Worm (Caenorhabditis elegans) whole organism, late embryonic: ENCODE measurements around the gene frpr-6.

ENCODE experiments used
- C08G9.2 ChIP-seq: sonication (generic microtip); optimal IDR thresholded peaks from 2 replicates; lab custom pipeline; 2016; ENCODE audit warnings: mild to moderate bottlenecking, missing genetic modification characterization, moderate library complexity, missing compliant biosample characterization
- ahr-1 ChIP-seq: sonication (generic microtip); optimal IDR thresholded peaks from 2 replicates; lab custom pipeline; 2016; ENCODE audit warnings: missing genetic modification characterization, missing compliant biosample characterization
- ceh-14 ChIP-seq: sonication (generic microtip); optimal IDR thresholded peaks from 2 replicates; lab custom pipeline; 2016; ENCODE audit warnings: missing genotype, missing genetic modification characterization, missing compliant biosample characterization
- ceh-22 ChIP-seq: sonication (generic microtip); optimal IDR thresholded peaks from 2 replicates; lab custom pipeline; 2017; ENCODE audit warnings: missing biosample characterization, missing genetic modification characterization
- ceh-30 ChIP-seq: fragments of 150-350 bp; optimal IDR thresholded peaks from 2 replicates; lab custom pipeline; 2014; ENCODE audit warnings: missing biosample characterization, missing genetic modification characterization
- ceh-31 ChIP-seq: sonication (generic microtip); optimal IDR thresholded peaks from 2 replicates; lab custom pipeline; 2016; ENCODE audit warnings: missing genetic modification characterization, missing compliant biosample characterization
- ceh-45 ChIP-seq: fragments of 200-800 bp; sonication (Bioruptor generic); IDR thresholded peaks from 2 replicates; pipeline ENCODE4 v1.3.6; 2022; ENCODE audit warnings: missing genetic modification reagents, missing genetic modification characterization, missing compliant biosample characterization
- ceh-6 ChIP-seq: fragments of 200-800 bp; sonication (Bioruptor generic); optimal IDR thresholded peaks from 2 replicates; lab custom pipeline; 2018; ENCODE audit warnings: mild to moderate bottlenecking, missing genetic modification characterization, missing compliant biosample characterization
- dmd-4 ChIP-seq: sonication (generic microtip); optimal IDR thresholded peaks from 2 replicates; lab custom pipeline; 2016; ENCODE audit warnings: borderline replicate concordance, missing genetic modification characterization, missing compliant biosample characterization
- elt-2 ChIP-seq: sonication (generic microtip); optimal IDR thresholded peaks from 2 replicates; lab custom pipeline; 2016; ENCODE audit warnings: missing genetic modification reagents, missing genetic modification characterization, missing compliant biosample characterization
- ets-4 ChIP-seq: sonication (generic microtip); optimal IDR thresholded peaks from 2 replicates; lab custom pipeline; 2016; ENCODE audit warnings: missing genetic modification characterization, missing compliant biosample characterization
- fax-1 ChIP-seq: sonication (generic microtip); optimal IDR thresholded peaks from 2 replicates; lab custom pipeline; 2016; ENCODE audit warnings: missing genotype, missing genetic modification characterization, missing compliant biosample characterization
- fkh-10 ChIP-seq: fragments of 150-350 bp; optimal IDR thresholded peaks from 2 replicates; lab custom pipeline; 2014; ENCODE audit warnings: missing biosample characterization, missing genetic modification reagents, missing genetic modification characterization
- fkh-6 ChIP-seq: sonication (generic microtip); optimal IDR thresholded peaks from 2 replicates; lab custom pipeline; 2016; ENCODE audit warnings: missing genetic modification characterization, missing compliant biosample characterization
- gmeb-2 ChIP-seq: sonication (generic microtip); optimal IDR thresholded peaks from 2 replicates; lab custom pipeline; 2016; ENCODE audit warnings: missing genetic modification characterization, inconsistent platforms, missing compliant biosample characterization
- hlh-13 ChIP-seq: fragments of 200-800 bp; sonication (Bioruptor generic); optimal IDR thresholded peaks from 2 replicates; lab custom pipeline; 2018; ENCODE audit warnings: mild to moderate bottlenecking, missing genetic modification characterization, missing compliant biosample characterization
- hlh-15 ChIP-seq: sonication (generic microtip); optimal IDR thresholded peaks from 2 replicates; lab custom pipeline; 2016; ENCODE audit warnings: missing genetic modification characterization, missing compliant biosample characterization
- hlh-30 ChIP-seq: sonication (generic microtip); optimal IDR thresholded peaks from 2 replicates; lab custom pipeline; 2017; ENCODE audit warnings: antibody characterized with exemption, missing genetic modification characterization, missing compliant biosample characterization; ENCODE audit not compliant: insufficient read depth
- hlh-6 ChIP-seq: sonication (generic microtip); optimal IDR thresholded peaks from 2 replicates; lab custom pipeline; 2016; ENCODE audit warnings: missing genotype, missing genetic modification characterization, missing compliant biosample characterization
- lim-6 ChIP-seq: sonication (generic microtip); optimal IDR thresholded peaks from 2 replicates; lab custom pipeline; 2016; ENCODE audit warnings: missing genetic modification characterization, missing compliant biosample characterization
- npax-4 ChIP-seq: sonication (generic microtip); optimal IDR thresholded peaks from 2 replicates; lab custom pipeline; 2016; ENCODE audit warnings: missing genetic modification characterization, missing compliant biosample characterization
- odd-2 ChIP-seq: sonication (generic microtip); optimal IDR thresholded peaks from 2 replicates; lab custom pipeline; 2017; ENCODE audit warnings: antibody characterized with exemption, mild to moderate bottlenecking, missing genetic modification characterization, missing compliant biosample characterization
- pha-4 ChIP-seq: fragments of 150-350 bp; optimal IDR thresholded peaks from 2 replicates; lab custom pipeline; 2018; ENCODE audit warnings: missing biosample characterization, missing genetic modification reagents, missing genetic modification characterization
- ref-2 ChIP-seq: sonication (generic microtip); optimal IDR thresholded peaks from 2 replicates; lab custom pipeline; 2016; ENCODE audit warnings: missing genetic modification characterization, missing compliant biosample characterization
- sdc-2 ChIP-seq: sonication (generic microtip); optimal IDR thresholded peaks from 2 replicates; lab custom pipeline; 2016; ENCODE audit warnings: missing genotype, missing genetic modification characterization, missing compliant biosample characterization
- sox-4 ChIP-seq: sonication (generic microtip); optimal IDR thresholded peaks from 2 replicates; lab custom pipeline; 2017; ENCODE audit warnings: mild to moderate bottlenecking, missing genetic modification characterization, inconsistent platforms, missing compliant biosample characterization
- syd-9 ChIP-seq: sonication (generic microtip); optimal IDR thresholded peaks from 2 replicates; lab custom pipeline; 2016; ENCODE audit warnings: mild to moderate bottlenecking, missing genetic modification characterization, moderate library complexity, missing compliant biosample characterization
- unc-3 ChIP-seq, 2 experiments: fragments of 200-800 bp in 1 of 2; sonication (Bioruptor generic) in 1 of 2; sonication (generic microtip) in 1 of 2; conservative IDR thresholded peaks in 1 of 2; optimal IDR thresholded peaks in 1 of 2; 2 replicates each; pipeline versions ENCODE4 v1.3.6 to Lab custom; 2016 to 2022; ENCODE audit warnings: missing compliant biosample characterization in 2 of 2, missing genetic modification characterization in 2 of 2, missing genetic modification reagents in 1 of 2
- zip-5 ChIP-seq: sonication (generic microtip); optimal IDR thresholded peaks from 2 replicates; lab custom pipeline; 2016; ENCODE audit warnings: missing genetic modification characterization, missing compliant biosample characterization

frpr-6 gene

ce11 chrV:9082350-9082749 lies 18.6 kb downstream of the frpr-6 start:
- TF ChIP-seq ref-2 (tag; lab: Kevin White, UChicago) (no peak), fkh-10 (GFP tag; lab: Kevin White, UChicago) (no peak), hlh-15 (tag; lab: Kevin White, UChicago) (no peak), syd-9 (tag; lab: Kevin White, UChicago) (no peak), hlh-6 (tag; lab: Kevin White, UChicago) (no peak), gmeb-2 (tag; lab: Kevin White, UChicago) (no peak), odd-2 (no peak), ceh-14 (tag; lab: Kevin White, UChicago) (no peak), elt-2 (tag; lab: Kevin White, UChicago) (no peak), dmd-4 (tag; lab: Kevin White, UChicago) (no peak)

ce11 chrV:9081410-9081809 lies 19.6 kb downstream of the frpr-6 start:
- TF ChIP-seq pha-4 (tag; lab: Kevin White, UChicago): no peak
- TF ChIP-seq syd-9 (tag; lab: Kevin White, UChicago): no peak
- TF ChIP-seq hlh-6 (tag; lab: Kevin White, UChicago): no peak
- no peak for TF ChIP-seq ceh-30 (tag; lab: Kevin White, UChicago)
- TF ChIP-seq ahr-1 (tag; lab: Kevin White, UChicago): no peak
- no peak for TF ChIP-seq sdc-2 (tag; lab: Kevin White, UChicago)
- TF ChIP-seq dmd-4 (tag; lab: Kevin White, UChicago): no peak
- TF ChIP-seq ceh-45 (GFP tag; lab: Robert Waterston, UW): no peak
- no peak for TF ChIP-seq ceh-22 (tag; lab: Kevin White, UChicago)
- TF ChIP-seq C08G9.2 (tag; lab: Kevin White, UChicago): no peak
- no peak for TF ChIP-seq lim-6 (tag; lab: Kevin White, UChicago)
- no peak for TF ChIP-seq hlh-30 (tag; lab: Kevin White, UChicago)
- TF ChIP-seq ref-2 (tag; lab: Kevin White, UChicago): no peak
- TF ChIP-seq npax-4 (tag; lab: Kevin White, UChicago): no peak
- no peak for TF ChIP-seq zip-5 (tag; lab: Kevin White, UChicago)
- TF ChIP-seq fkh-6 (tag; lab: Kevin White, UChicago): no peak
- no peak for TF ChIP-seq unc-3 (GFP tag; conservative IDR thresholded peaks at IDR 0.05; lab: Robert Waterston, UW)
- no peak for TF ChIP-seq unc-3 (tag; optimal IDR thresholded peaks at IDR 0.05; lab: Kevin White, UChicago)
- TF ChIP-seq hlh-13 (GFP tag; lab: Kevin White, UChicago): no peak

ce11 chrV:9079965-9080432 lies 21.0 kb downstream of the frpr-6 start:
- no peak for TF ChIP-seq ceh-30 (tag; lab: Kevin White, UChicago)
- peak; percentile 44 for TF ChIP-seq elt-2 (tag; lab: Kevin White, UChicago)
- TF ChIP-seq ceh-6 (GFP tag; lab: Kevin White, UChicago): no peak
- TF ChIP-seq unc-3 (GFP tag; conservative IDR thresholded peaks at IDR 0.05; lab: Robert Waterston, UW): no peak
- no peak for TF ChIP-seq unc-3 (tag; optimal IDR thresholded peaks at IDR 0.05; lab: Kevin White, UChicago)
- no peak for TF ChIP-seq syd-9 (tag; lab: Kevin White, UChicago)
- no peak for TF ChIP-seq fax-1 (tag; lab: Kevin White, UChicago)
- no peak for TF ChIP-seq ets-4

- TF ChIP-seq elt-2 (tag; lab: Kevin White, UChicago) (peak; percentile 73), sox-4 (tag; lab: Kevin White, UChicago) (no peak)
Observed at ce11 chrV:9078815-9079525, 22.0 kb downstream of the frpr-6 start.

ce11 chrV:9078067-9078581 lies 22.8 kb downstream of the frpr-6 start:
- TF ChIP-seq sox-4 (tag; lab: Kevin White, UChicago) (no peak), ceh-31 (tag; lab: Kevin White, UChicago) (no peak)
